Worm (Caenorhabditis elegans): ENCODE results near the gene igcm-2.

DNA sequence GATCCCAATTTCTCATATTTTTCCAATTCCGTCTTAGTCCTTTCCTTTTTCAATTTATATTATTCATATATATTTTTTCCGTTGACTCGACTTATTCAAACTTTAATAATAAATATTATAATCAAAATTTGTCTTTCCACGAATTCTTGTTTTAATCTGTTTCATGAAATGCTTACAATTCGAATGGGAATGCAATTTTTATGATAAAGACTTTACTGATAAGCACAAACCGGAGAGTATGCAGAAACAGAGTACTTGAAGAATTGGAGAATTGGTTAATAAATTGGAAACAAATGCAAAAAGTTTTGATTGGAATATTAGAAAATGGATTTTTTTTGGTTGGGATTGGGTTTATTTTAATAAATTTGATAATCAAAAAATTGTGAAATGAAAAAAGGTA, 16.9 kb upstream of the igcm-2 start:
- TF ChIP-seq med-1 (GFP tag; optimal IDR thresholded peaks at IDR 0.05; ENCODE audit: insufficient read depth) (no peak), ref-1 (GFP tag; conservative IDR thresholded peaks at IDR 0.05) (no peak), flt-1 (GFP tag; IDR thresholded peaks at IDR 0.05) (no peak), T22C8.4 (GFP tag; IDR thresholded peaks at IDR 0.05) (no peak), ztf-29 (GFP tag; IDR thresholded peaks at IDR 0.05) (no peak)
